Fruit fly (Drosophila melanogaster): Measurements from ENCODE around the gene amd.
A peak's percentile ranks its signal among the peaks of the same experiment; 100 is the strongest.

amd gene

DNA sequence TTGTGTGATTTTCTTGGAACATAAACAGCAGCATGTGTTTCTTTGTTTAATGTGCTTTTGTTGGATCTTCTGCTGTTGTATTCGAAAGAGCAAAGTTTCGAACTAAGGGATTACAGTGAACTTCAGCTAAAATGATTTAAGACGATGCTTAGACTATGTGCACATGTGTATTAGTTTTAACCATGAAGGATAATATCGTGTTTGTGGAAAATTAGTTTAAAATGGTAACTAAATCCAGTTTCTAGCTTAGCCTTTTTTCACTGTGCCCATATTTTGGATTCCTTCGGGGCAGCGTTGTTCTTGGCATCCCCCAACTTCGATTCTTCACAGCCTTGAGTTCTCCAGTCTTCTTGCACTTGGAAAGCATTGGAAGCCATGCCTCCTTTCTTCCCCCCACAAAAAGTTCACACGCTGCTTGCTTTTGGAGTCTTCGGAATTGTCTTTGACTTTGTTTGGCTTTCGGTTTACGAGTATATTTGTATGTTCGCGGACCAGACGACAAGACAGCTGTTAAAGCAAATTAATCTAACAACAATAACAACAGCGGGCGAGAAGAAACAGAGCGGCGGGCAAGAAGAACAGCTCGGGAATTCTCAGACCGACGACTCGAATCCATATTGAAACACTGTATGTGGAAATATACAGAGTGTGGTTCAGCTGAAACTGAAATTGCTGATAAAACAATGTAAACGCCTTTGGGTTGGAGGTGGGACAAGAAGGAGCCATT, 30.5 kb downstream of the amd start (continued):
- TF ChIP-seq CG15601 (tag; optimal IDR thresholded peaks at IDR 0.05) = peak; percentile 34
- 0 out of 4 replicates have a peak, but pooled peaks have one; percentile 12 for TF ChIP-seq Gug (GFP tag; IDR thresholded peaks at IDR 0.05)
- no peak for TF ChIP-seq CG10366 (GFP tag; IDR thresholded peaks at IDR 0.05)
- no peak for TF ChIP-seq CG10274 (GFP tag; optimal IDR thresholded peaks at IDR 0.05)
- peak; percentile 11 for TF ChIP-seq twi (tag; optimal IDR thresholded peaks at IDR 0.05)
- TF ChIP-seq CG2202 (tag; optimal IDR thresholded peaks at IDR 0.05) = peak; percentile 5
- no peak for TF ChIP-seq CG17568 (GFP tag; optimal IDR thresholded peaks at IDR 0.05)
- peak; percentile 12 for TF ChIP-seq pfk (GFP tag; optimal IDR thresholded peaks at IDR 0.05)
- TF ChIP-seq gro (GFP tag; optimal IDR thresholded peaks at IDR 0.05) = no peak
- TF ChIP-seq CG12155 (GFP tag; optimal IDR thresholded peaks at IDR 0.05) = no peak
- no peak for TF ChIP-seq ERR (GFP tag; optimal IDR thresholded peaks at IDR 0.05)
- TF ChIP-seq CG2678 (tag; optimal IDR thresholded peaks at IDR 0.05) = no peak
- no peak for TF ChIP-seq slbo (GFP tag; IDR thresholded peaks at IDR 0.05)
- peak; percentile 21 for TF ChIP-seq odd (GFP tag; optimal IDR thresholded peaks at IDR 0.05)
- TF ChIP-seq HLHmδ (GFP tag; optimal IDR thresholded peaks at IDR 0.05) = no peak

- TF ChIP-seq ranshi (GFP tag; IDR thresholded peaks at IDR 0.05) (peak; percentile 64), pita (GFP tag; optimal IDR thresholded peaks at IDR 0.05) (no peak), CG8290 (GFP tag; optimal IDR thresholded peaks at IDR 0.05) (no peak), CG8290 (tag; optimal IDR thresholded peaks at IDR 0.05) (peak in 1 of 2 experiments; percentile 76), CG17359 (tag; optimal IDR thresholded peaks at IDR 0.05) (peak; percentile 15), crp (GFP tag; optimal IDR thresholded peaks at IDR 0.05) (no peak), CG30403 (GFP tag; optimal IDR thresholded peaks at IDR 0.05) (peak; percentile 18), CG1602 (GFP tag; optimal IDR thresholded peaks at IDR 0.05) (no peak), Ets65A (GFP tag) (peak; percentile 63), tx (GFP tag; optimal IDR thresholded peaks at IDR 0.05) (peak; percentile 1), Fer2 (tag; optimal IDR thresholded peaks at IDR 0.05) (no peak), row (GFP tag; IDR thresholded peaks at IDR 0.05) (peak; percentile 66), H2.0 (GFP tag; IDR thresholded peaks at IDR 0.05) (no peak), CG3163 (GFP tag; optimal IDR thresholded peaks at IDR 0.05) (peak; percentile 21), Hr51 (GFP tag; optimal IDR thresholded peaks at IDR 0.05) (peak in 1 of 2 experiments; percentile 14), Rfx (GFP tag; IDR thresholded peaks at IDR 0.05) (peak; percentile 65), Ptx1 (GFP tag; IDR thresholded peaks at IDR 0.05) (peak; percentile 49; the same call in 1 of the 2 replicates), Oli (tag; optimal IDR thresholded peaks at IDR 0.05) (peak; percentile 1), Hmr (GFP tag; optimal IDR thresholded peaks at IDR 0.05) (peak; percentile 52), nmo (GFP tag; optimal IDR thresholded peaks at IDR 0.05) (peak; percentile 25), CG14441 (GFP tag; IDR thresholded peaks at IDR 0.05) (no peak; the same call in 1 of the 2 replicates), eve (GFP tag; optimal IDR thresholded peaks at IDR 0.05) (peak in 1 of 2 experiments; percentile 47), Dip3 (GFP tag; optimal IDR thresholded peaks at IDR 0.05) (peak; percentile 42), ci (GFP tag; IDR thresholded peaks at IDR 0.05) (no peak), D19B (GFP tag; optimal IDR thresholded peaks at IDR 0.05) (peak; percentile 19), Gug (GFP tag; IDR thresholded peaks at IDR 0.05) (peak; percentile 27; the same call in 1 of the 4 replicates), CG8924 (tag; optimal IDR thresholded peaks at IDR 0.05) (peak; percentile 42), CG10462 (GFP tag; optimal IDR thresholded peaks at IDR 0.05) (no peak), sqz (GFP tag; optimal IDR thresholded peaks at IDR 0.05) (no peak), emc (GFP tag; optimal IDR thresholded peaks at IDR 0.05) (no peak), CG1603 (tag; optimal IDR thresholded peaks at IDR 0.05) (peak; percentile 48), HLH54F (GFP tag; optimal IDR thresholded peaks at IDR 0.05) (peak; percentile 29), mld (GFP tag; IDR thresholded peaks at IDR 0.05; ENCODE audit: partially characterized antibody) (no peak), CG12071 (GFP tag; optimal IDR thresholded peaks at IDR 0.05) (no peak), CG7271 (tag; optimal IDR thresholded peaks at IDR 0.05) (no peak), nau (GFP tag; optimal IDR thresholded peaks at IDR 0.05) (no peak)
Measured at dm6 chr2L:19140984-19141262, 31.0 kb downstream of the amd start.
